Fruit fly (Drosophila melanogaster) whole organism: ENCODE data around the gene Eig71Ec.

ENCODE experiments used
- CG8478 ChIP-seq: fragments of >200 bp; optimal IDR thresholded peaks from 2 replicates; lab custom pipeline; 2018; ENCODE audit warnings: inconsistent platforms
- Dll ChIP-seq: fragments of >200 bp; optimal IDR thresholded peaks from 2 replicates; lab custom pipeline; 2017
- psq ChIP-seq: fragments of >200 bp; optimal IDR thresholded peaks from 2 replicates; lab custom pipeline; 2017
- usp ChIP-seq: fragments of >200 bp; optimal IDR thresholded peaks from 2 replicates; lab custom pipeline; 2017; ENCODE audit warnings: missing biosample characterization, missing genetic modification characterization, mixed read lengths

DNA sequence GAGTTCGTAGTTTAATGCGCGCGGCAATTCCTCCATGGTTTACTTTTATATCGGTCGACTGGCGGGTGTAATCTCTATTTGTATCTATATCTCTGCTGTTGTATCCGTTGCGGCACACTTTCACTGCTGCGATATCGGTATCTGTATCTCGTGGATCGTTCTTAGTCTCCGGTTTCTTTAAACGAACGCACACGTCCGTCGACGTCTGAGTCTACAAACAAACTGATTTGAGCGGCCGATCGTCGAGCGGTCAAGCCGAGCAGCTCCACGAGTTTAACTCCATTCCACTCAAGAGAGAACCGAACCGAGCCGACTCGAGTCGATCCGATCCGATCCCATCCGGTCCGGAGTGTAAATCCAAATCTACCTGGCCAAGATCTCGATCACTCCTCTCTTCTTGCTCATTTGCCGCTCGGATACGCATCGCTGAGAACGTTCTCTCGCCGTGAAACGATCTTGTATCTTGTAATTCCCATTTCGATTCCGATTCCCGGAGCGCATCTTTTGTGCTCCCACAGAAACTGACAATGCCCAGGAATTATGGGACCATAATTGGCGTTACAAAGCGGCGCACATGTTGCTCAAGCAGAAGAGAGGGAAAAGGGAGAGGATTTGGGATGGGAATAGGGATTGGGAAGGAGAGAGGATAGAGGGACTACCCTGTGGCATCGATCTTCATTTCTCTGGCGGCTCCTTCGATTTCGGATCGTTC, 47.7 kb upstream of the Eig71Ec start, which contains the start of gene comm2:
- no peak for TF ChIP-seq CG8478 (lab: Kevin White, UChicago)
- TF ChIP-seq Dll (lab: Kevin White, UChicago): peak; percentile 86
- no peak for TF ChIP-seq usp (GFP tag; lab: Kevin White, UChicago)
- TF ChIP-seq psq (lab: Kevin White, UChicago): no peak
